Fruit fly (Drosophila melanogaster) whole organism, embryonic: ENCODE results near the gene CG8516.

Experiments
- Atf6 ChIP-seq: fragments of 200-800 bp; sonication (Bioruptor generic); IDR thresholded peaks from 2 replicates; pipeline ENCODE4 v1.3.6; 2022; ENCODE audit warnings: missing biosample characterization, missing genetic modification characterization
- BEAF-32 ChIP-seq: fragments of 200-800 bp; sonication (Bioruptor generic); optimal IDR thresholded peaks from 3 replicates; lab custom pipeline; 2017; ENCODE audit warnings: missing biosample characterization, missing genetic modification characterization, mild to moderate bottlenecking, moderate library complexity, missing genetic modification reagents
- Bdp1 ChIP-seq: fragments of 200-800 bp; sonication (Bioruptor generic); optimal IDR thresholded peaks from 3 replicates; lab custom pipeline; 2016; ENCODE audit warnings: missing biosample characterization, missing genetic modification characterization
- Bgb ChIP-seq: fragments of 200-800 bp; sonication (Bioruptor generic); IDR thresholded peaks from 2 replicates; pipeline ENCODE4 v1.3.6; 2022; ENCODE audit warnings: missing biosample characterization, missing genetic modification characterization; ENCODE audit not compliant: partially characterized antibody
- CG1024 ChIP-seq: fragments of 200-800 bp; sonication (Bioruptor generic); IDR thresholded peaks from 2 replicates; pipeline ENCODE4 v1.3.6; 2022; ENCODE audit warnings: missing biosample characterization, missing genetic modification characterization
- CG10366 ChIP-seq: fragments of 200-800 bp; sonication (Bioruptor generic); IDR thresholded peaks from 2 replicates; pipeline ENCODE4 v1.3.6; 2022; ENCODE audit warnings: missing biosample characterization, missing genetic modification characterization
- CG13287 ChIP-seq: fragments of 200-800 bp; sonication (Bioruptor generic); IDR thresholded peaks from 2 replicates; pipeline ENCODE4 v1.3.6; 2022; ENCODE audit warnings: missing biosample characterization, missing genetic modification characterization; ENCODE audit not compliant: partially characterized antibody
- CG13424 ChIP-seq: fragments of 200-800 bp; sonication (Bioruptor generic); optimal IDR thresholded peaks from 2 replicates; lab custom pipeline; 2019; ENCODE audit warnings: missing biosample characterization, mild to moderate bottlenecking, missing genetic modification characterization, moderate library complexity
- CG18476 ChIP-seq: fragments of 200-800 bp; sonication (Bioruptor generic); optimal IDR thresholded peaks from 2 replicates; lab custom pipeline; 2016; ENCODE audit warnings: missing biosample characterization, mild to moderate bottlenecking, missing genetic modification characterization
- CG2199 ChIP-seq: fragments of 200-800 bp; sonication (Bioruptor generic); IDR thresholded peaks from 3 replicates; pipeline ENCODE4 v1.3.6; 2022; ENCODE audit warnings: missing biosample characterization, missing genetic modification characterization
- CG2202 ChIP-seq: fragments of 200-800 bp; sonication (Bioruptor generic); optimal IDR thresholded peaks from 2 replicates; lab custom pipeline; 2018; ENCODE audit warnings: missing biosample characterization, mild to moderate bottlenecking, missing genetic modification characterization
- CG31388 ChIP-seq: fragments of 200-800 bp; sonication (Bioruptor generic); optimal IDR thresholded peaks from 2 replicates; lab custom pipeline; 2016; ENCODE audit warnings: missing biosample characterization, missing genetic modification characterization
- CG3407 ChIP-seq: fragments of 200-800 bp; sonication (Bioruptor generic); optimal IDR thresholded peaks from 2 replicates; lab custom pipeline; 2018; ENCODE audit warnings: missing biosample characterization, mild to moderate bottlenecking, missing genetic modification characterization
- CG4360 ChIP-seq: fragments of 200-800 bp; sonication (Bioruptor generic); IDR thresholded peaks from 2 replicates; pipeline ENCODE4 v1.3.6; 2022; ENCODE audit warnings: missing biosample characterization, missing genetic modification characterization
- CG4424 ChIP-seq: fragments of 200-800 bp; sonication (Bioruptor generic); optimal IDR thresholded peaks from 3 replicates; lab custom pipeline; 2016; ENCODE audit warnings: missing biosample characterization, missing genetic modification characterization
- CG4854 ChIP-seq: fragments of 200-800 bp; sonication (Bioruptor generic); optimal IDR thresholded peaks from 2 replicates; lab custom pipeline; 2016; ENCODE audit warnings: missing biosample characterization, missing genetic modification characterization, inconsistent platforms
- CG6175 ChIP-seq: fragments of 200-800 bp; sonication (Bioruptor generic); IDR thresholded peaks from 3 replicates; pipeline ENCODE4 v1.3.6; 2022; ENCODE audit warnings: missing biosample characterization, missing genetic modification characterization
- CG8388 ChIP-seq: fragments of 200-800 bp; sonication (Bioruptor generic); optimal IDR thresholded peaks from 2 replicates; lab custom pipeline; 2019; ENCODE audit warnings: missing biosample characterization, mild to moderate bottlenecking, missing genetic modification characterization, moderate library complexity
- CG8765 ChIP-seq: fragments of 200-800 bp; sonication (Bioruptor generic); IDR thresholded peaks from 2 replicates; pipeline ENCODE4 v1.3.6; 2022; ENCODE audit warnings: missing biosample characterization, missing genetic modification characterization
- CG9727 ChIP-seq: fragments of 200-800 bp; sonication (Bioruptor generic); optimal IDR thresholded peaks from 3 replicates; lab custom pipeline; 2017; ENCODE audit warnings: missing biosample characterization, mild to moderate bottlenecking, missing genetic modification characterization
- CkIIα-i1 ChIP-seq: fragments of 200-800 bp; sonication (Bioruptor generic); IDR thresholded peaks from 2 replicates; pipeline ENCODE4 v1.3.6; 2022; ENCODE audit warnings: missing biosample characterization, missing genetic modification characterization
- Dref ChIP-seq: fragments of 200-800 bp; sonication (Bioruptor generic); IDR thresholded peaks from 2 replicates; pipeline ENCODE4 v1.3.6; 2022; ENCODE audit warnings: missing biosample characterization, missing genetic modification characterization
- Gug ChIP-seq: fragments of 200-800 bp; sonication (Bioruptor generic); IDR thresholded peaks from 4 replicates; pipeline ENCODE4 v1.3.6; 2022; ENCODE audit warnings: missing biosample characterization, missing genetic modification characterization
- H2.0 ChIP-seq: fragments of 200-800 bp; sonication (Bioruptor generic); IDR thresholded peaks from 2 replicates; pipeline ENCODE4 v1.3.6; 2022; ENCODE audit warnings: missing biosample characterization, missing genetic modification characterization
- HLH4C ChIP-seq: fragments of 200-800 bp; sonication (Bioruptor generic); IDR thresholded peaks from 3 replicates; pipeline ENCODE4 v1.3.6; 2022; ENCODE audit warnings: missing biosample characterization, missing genetic modification characterization; ENCODE audit not compliant: partially characterized antibody
- Hr3 ChIP-seq: fragments of 200-800 bp; sonication (Bioruptor generic); optimal IDR thresholded peaks from 3 replicates; lab custom pipeline; 2016; ENCODE audit warnings: missing biosample characterization, missing genetic modification characterization
- Lhr ChIP-seq: fragments of 200-800 bp; sonication (Bioruptor generic); optimal IDR thresholded peaks from 3 replicates; lab custom pipeline; 2017; ENCODE audit warnings: mild to moderate bottlenecking, missing biosample characterization, missing genetic modification reagents, missing genetic modification characterization
- NFAT ChIP-seq: fragments of 200-800 bp; sonication (Bioruptor generic); IDR thresholded peaks from 2 replicates; pipeline ENCODE4 v1.3.6; 2022; ENCODE audit warnings: missing biosample characterization, missing genetic modification characterization
- Side ChIP-seq: fragments of 200-800 bp; sonication (Bioruptor generic); optimal IDR thresholded peaks from 2 replicates; lab custom pipeline; 2016; ENCODE audit warnings: missing biosample characterization, missing genetic modification characterization
- Stat92E ChIP-seq, 3 experiments: fragments of >200 bp in 2 of 3; fragments of 200-800 bp in 1 of 3; sonication (Bioruptor generic) in 1 of 3; optimal IDR thresholded peaks; 2 replicates each; lab custom pipeline; 2017 to 2019; ENCODE audit warnings: missing biosample characterization in 3 of 3, missing genetic modification characterization in 3 of 3, mild to moderate bottlenecking in 1 of 3, moderate library complexity in 1 of 3
- Xrp1 ChIP-seq: fragments of 200-800 bp; sonication (Bioruptor generic); IDR thresholded peaks from 2 replicates; pipeline ENCODE4 v1.3.6; 2022; ENCODE audit warnings: missing biosample characterization, missing genetic modification characterization
- bbx ChIP-seq: fragments of 200-800 bp; sonication (Bioruptor generic); IDR thresholded peaks from 2 replicates; pipeline ENCODE4 v1.3.6; 2022; ENCODE audit warnings: missing biosample characterization, missing genetic modification characterization; ENCODE audit not compliant: partially characterized antibody
- dati ChIP-seq: fragments of 200-800 bp; sonication (Bioruptor generic); IDR thresholded peaks from 2 replicates; pipeline ENCODE4 v1.3.6; 2022; ENCODE audit warnings: missing biosample characterization, missing genetic modification characterization
- fd102C ChIP-seq: fragments of 200-800 bp; sonication (Bioruptor generic); optimal IDR thresholded peaks from 2 replicates; lab custom pipeline; 2018; ENCODE audit warnings: missing biosample characterization, mild to moderate bottlenecking, missing genetic modification characterization, moderate library complexity
- gcm2 ChIP-seq: fragments of 200-800 bp; sonication (Bioruptor generic); optimal IDR thresholded peaks from 2 replicates; lab custom pipeline; 2016; ENCODE audit warnings: missing biosample characterization, missing genetic modification characterization
- hth ChIP-seq: fragments of >200 bp; optimal IDR thresholded peaks from 2 replicates; lab custom pipeline; 2017; ENCODE audit warnings: inconsistent platforms
- kah ChIP-seq: fragments of 200-800 bp; sonication (Bioruptor generic); optimal IDR thresholded peaks from 2 replicates; lab custom pipeline; 2018; ENCODE audit warnings: missing biosample characterization, mild to moderate bottlenecking, missing genetic modification characterization
- onecut ChIP-seq: fragments of 200-800 bp; sonication (Bioruptor generic); IDR thresholded peaks from 2 replicates; pipeline ENCODE4 v1.3.6; 2022; ENCODE audit warnings: missing biosample characterization, missing genetic modification characterization
- p53 ChIP-seq: fragments of 200-800 bp; sonication (Bioruptor generic); optimal IDR thresholded peaks from 2 replicates; lab custom pipeline; 2016; ENCODE audit warnings: missing biosample characterization, missing genetic modification characterization
- pfk ChIP-seq: fragments of 200-800 bp; sonication (Bioruptor generic); optimal IDR thresholded peaks from 2 replicates; lab custom pipeline; 2018; ENCODE audit warnings: missing biosample characterization, mild to moderate bottlenecking, missing genetic modification characterization, moderate library complexity
- phol ChIP-seq: fragments of 200-800 bp; sonication (Bioruptor generic); optimal IDR thresholded peaks from 3 replicates; lab custom pipeline; 2018; ENCODE audit warnings: missing biosample characterization, mild to moderate bottlenecking, missing genetic modification characterization, moderate library complexity
- psq ChIP-seq: fragments of 200-800 bp; sonication (Bioruptor generic); optimal IDR thresholded peaks from 2 replicates; lab custom pipeline; 2017; ENCODE audit warnings: missing biosample characterization, missing genetic modification characterization
- pum ChIP-seq: fragments of 200-800 bp; sonication (Bioruptor generic); optimal IDR thresholded peaks from 2 replicates; lab custom pipeline; 2016; ENCODE audit warnings: missing biosample characterization, missing genetic modification characterization
- schlank ChIP-seq: fragments of 200-800 bp; sonication (Bioruptor generic); optimal IDR thresholded peaks from 2 replicates; lab custom pipeline; 2018; ENCODE audit warnings: missing biosample characterization, mild to moderate bottlenecking, missing genetic modification characterization
- sna ChIP-seq: fragments of 200-800 bp; sonication (Bioruptor generic); IDR thresholded peaks from 2 replicates; pipeline ENCODE4 v1.3.6; 2022; ENCODE audit warnings: missing biosample characterization, missing genetic modification characterization; ENCODE audit not compliant: partially characterized antibody
- tin ChIP-seq: fragments of 200-800 bp; sonication (Bioruptor generic); optimal IDR thresholded peaks from 3 replicates; lab custom pipeline; 2016; ENCODE audit warnings: missing biosample characterization, missing genetic modification characterization
- tna ChIP-seq: fragments of 200-800 bp; sonication (Bioruptor generic); IDR thresholded peaks from 2 replicates; pipeline ENCODE4 v1.3.6; 2022; ENCODE audit warnings: missing biosample characterization, missing genetic modification characterization; ENCODE audit not compliant: partially characterized antibody
- trem ChIP-seq: fragments of 200-800 bp; optimal IDR thresholded peaks from 3 replicates; lab custom pipeline; 2019; ENCODE audit warnings: missing biosample characterization, mild to moderate bottlenecking, missing genetic modification characterization, moderate library complexity
- ttk ChIP-seq: fragments of 200-800 bp; sonication (Bioruptor generic); IDR thresholded peaks from 2 replicates; pipeline ENCODE4 v2.1.2; 2022; ENCODE audit warnings: missing biosample characterization, missing genetic modification characterization
- vfl ChIP-seq: fragments of 200-800 bp; sonication (Bioruptor generic); optimal IDR thresholded peaks from 2 replicates; lab custom pipeline; 2016; ENCODE audit warnings: missing biosample characterization, missing genetic modification characterization

CG8516 gene

DNA sequence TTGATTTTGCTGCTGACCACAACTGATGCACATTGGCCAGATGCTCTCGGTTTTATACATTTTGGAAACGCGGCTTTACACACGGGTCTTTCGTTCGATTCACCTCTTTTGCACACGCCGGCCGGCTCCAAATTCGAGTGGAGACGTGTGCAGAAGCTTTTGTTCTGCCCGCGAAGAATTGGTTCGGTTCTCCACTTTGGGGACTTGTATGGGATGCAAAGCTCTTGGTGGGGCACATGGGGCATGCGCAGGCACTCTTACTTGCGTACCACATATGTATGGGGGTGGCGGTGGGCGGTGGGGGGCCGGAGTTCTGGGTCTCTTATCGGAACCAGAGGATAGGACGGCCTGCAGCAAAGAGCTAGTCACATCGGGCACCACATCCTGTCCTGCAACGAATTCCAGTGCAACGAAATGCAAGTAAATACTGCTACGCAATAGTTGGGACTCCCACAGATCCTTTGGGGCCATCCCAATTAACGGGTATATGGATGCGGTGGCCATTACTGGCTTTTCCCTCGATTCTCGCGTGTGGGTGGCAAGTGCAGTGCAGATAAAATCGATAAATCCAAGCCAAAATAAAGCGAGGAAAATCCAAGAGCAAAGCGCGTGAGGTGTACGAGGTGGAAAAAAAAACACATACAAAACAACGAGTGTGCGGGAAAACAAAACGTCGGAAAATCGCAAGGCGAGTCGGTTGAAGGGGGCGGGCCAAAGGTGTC, 8.6 kb upstream of the CG8516 start, which contains the start of the genes MtnA and CG8500 (continued):
- TF ChIP-seq Bgb (GFP tag; lab: Robert Waterston, UW) (peak; percentile 54; the same call in 1 of the 2 replicates), gcm2 (GFP tag; lab: Kevin White, UChicago) (no peak), pum (no peak), BEAF-32 (no peak), CG8388 (GFP tag; lab: Kevin White, UChicago) (no peak), CG1024 (no peak), vfl (GFP tag; lab: Kevin White, UChicago) (no peak), CG4424 (GFP tag; lab: Kevin White, UChicago) (no peak), Gug (no peak), p53 (GFP tag; lab: Kevin White, UChicago) (no peak), Atf6 (GFP tag; lab: Robert Waterston, UW) (no peak), Bdp1 (GFP tag; lab: Kevin White, UChicago) (no peak), CG13424 (tag; lab: Kevin White, UChicago) (no peak), onecut (GFP tag; lab: Robert Waterston, UW) (peak; percentile 87), pfk (GFP tag; lab: Kevin White, UChicago) (no peak), CG4854 (no peak), tin (GFP tag; lab: Kevin White, UChicago) (no peak), Hr3 (no peak), CG9727 (GFP tag; lab: Kevin White, UChicago) (no peak), CG4360 (GFP tag; lab: Robert Waterston, UW) (no peak), tna (GFP tag; lab: Robert Waterston, UW) (peak; percentile 19; the same call in 1 of the 2 replicates), Dref (GFP tag; lab: Robert Waterston, UW) (0 out of 2 replicates have a peak, but pooled peaks have one; percentile 28), schlank (tag; lab: Kevin White, UChicago) (no peak), Stat92E (GFP tag; optimal IDR thresholded peaks at IDR 0.05; lab: Kevin White, UChicago) (no peak), HLH4C (GFP tag; lab: Robert Waterston, UW) (0 out of 3 replicates have a peak, but pooled peaks have one; percentile 24), phol (tag; lab: Kevin White, UChicago) (no peak), CG13287 (peak; percentile 51), kah (GFP tag; lab: Kevin White, UChicago) (no peak), Side (GFP tag; lab: Kevin White, UChicago) (no peak), ttk (GFP tag; lab: Robert Waterston, UW) (no peak), hth (lab: Kevin White, UChicago) (no peak), Xrp1 (GFP tag; lab: Robert Waterston, UW) (no peak), fd102C (GFP tag; lab: Kevin White, UChicago) (no peak), Lhr (GFP tag; lab: Kevin White, UChicago) (peak; percentile 13), psq (GFP tag; lab: Kevin White, UChicago) (no peak), CG6175 (GFP tag; lab: Robert Waterston, UW) (peak; percentile 78; the same call in 2 of the 3 replicates), CkIIα-i1 (GFP tag; lab: Robert Waterston, UW) (no peak), CG3407 (no peak), CG2199 (GFP tag; lab: Robert Waterston, UW) (no peak), CG8765 (GFP tag; lab: Robert Waterston, UW) (no peak), H2.0 (no peak), NFAT (no peak), bbx (GFP tag; lab: Robert Waterston, UW) (no peak), CG10366 (GFP tag; lab: Robert Waterston, UW) (no peak), sna (GFP tag; lab: Robert Waterston, UW) (no peak), dati (GFP tag; lab: Robert Waterston, UW) (no peak), CG2202 (tag; lab: Kevin White, UChicago) (no peak), trem (tag; lab: Kevin White, UChicago) (no peak), CG31388 (GFP tag; lab: Kevin White, UChicago) (no peak), CG18476 (GFP tag; lab: Kevin White, UChicago) (no peak)
